Fruit fly (Drosophila melanogaster): ENCODE results near the gene CG14252.

- TF ChIP-seq eg (GFP tag; IDR thresholded peaks at IDR 0.05): no peak
- TF ChIP-seq CG6808 (GFP tag; optimal IDR thresholded peaks at IDR 0.05): no peak
- no peak for TF ChIP-seq cyc (GFP tag; optimal IDR thresholded peaks at IDR 0.05)
- TF ChIP-seq OdsH (GFP tag; optimal IDR thresholded peaks at IDR 0.05): no peak
- peak; percentile 75 for TF ChIP-seq CG8119 (GFP tag; IDR thresholded peaks at IDR 0.05)
- no peak for TF ChIP-seq Sox102F (GFP tag; optimal IDR thresholded peaks at IDR 0.05)
- no peak for TF ChIP-seq fd85E (GFP tag; optimal IDR thresholded peaks at IDR 0.05)
- TF ChIP-seq Lpt (GFP tag; optimal IDR thresholded peaks at IDR 0.05): no peak
- TF ChIP-seq CG11294 (GFP tag; IDR thresholded peaks at IDR 0.05): no peak
- no peak for TF ChIP-seq CG3919 (GFP tag; optimal IDR thresholded peaks at IDR 0.05)
These were observed 23.7 kb downstream of the CG14252 start for dm6 chr3R:26968823-26969638.

Data from whole organism, prepupa.